Fruit fly (Drosophila melanogaster): Measurements from ENCODE around the gene CG8641.

DNA sequence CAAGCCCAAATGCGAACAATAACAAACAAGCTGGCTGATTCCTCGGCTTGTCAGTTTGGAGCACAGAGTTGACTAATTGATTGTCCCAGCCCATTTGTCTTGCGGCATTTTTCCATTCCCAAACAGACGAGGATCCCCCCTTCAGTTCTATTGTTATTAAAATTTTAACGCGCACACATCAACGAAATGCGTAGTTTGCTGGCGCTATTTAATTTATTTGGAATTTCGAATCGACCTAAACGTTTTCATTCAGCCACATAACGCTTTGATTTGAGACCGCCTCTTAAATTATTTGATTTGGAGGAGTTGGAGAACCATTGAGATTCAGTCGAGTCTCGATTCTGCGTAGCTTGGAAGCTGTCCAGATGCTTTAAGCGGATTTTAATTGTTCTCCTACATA, 38.7 kb upstream of the CG8641 start:
- TF ChIP-seq CG12768 (GFP tag; optimal IDR thresholded peaks at IDR 0.05) (no peak), pad (GFP tag; optimal IDR thresholded peaks at IDR 0.05) (no peak), Clk (GFP tag; optimal IDR thresholded peaks at IDR 0.05) (no peak), ovo (GFP tag; optimal IDR thresholded peaks at IDR 0.05) (no peak), Hr96 (GFP tag; optimal IDR thresholded peaks at IDR 0.05) (no peak), CG11617 (GFP tag; optimal IDR thresholded peaks at IDR 0.05) (no peak), CG1620 (GFP tag; optimal IDR thresholded peaks at IDR 0.05) (no peak), CG5204 (GFP tag; optimal IDR thresholded peaks at IDR 0.05) (no peak), Mnt (GFP tag; optimal IDR thresholded peaks at IDR 0.05) (no peak), toe (GFP tag; optimal IDR thresholded peaks at IDR 0.05) (no peak), cnc (optimal IDR thresholded peaks at IDR 0.05) (no peak), kay (GFP tag; ENCODE audit: borderline replicate concordance) (no peak), bab1 (GFP tag; optimal IDR thresholded peaks at IDR 0.05) (no peak)

All from whole organism, adult.